Worm (Caenorhabditis elegans) whole organism, L4 larva: Measurements from ENCODE around the gene W07G1.1.
"Not testable (repeated sequence)": the region's sequence is repeated elsewhere in the genome, so short reads cannot be mapped to it uniquely, and the experiment has no call there.

Experiments used
- Y5F2A.4 ChIP-seq: fragments of 200-800 bp; sonication (Bioruptor generic); optimal IDR thresholded peaks from 2 replicates; lab custom pipeline; 2018; ENCODE audit warnings: mild to moderate bottlenecking, missing genetic modification characterization, missing compliant biosample characterization
- ceh-82 ChIP-seq: sonication (generic microtip); optimal IDR thresholded peaks from 2 replicates; lab custom pipeline; 2017; ENCODE audit warnings: missing biosample characterization, missing genetic modification characterization
- cey-2 ChIP-seq: sonication (generic microtip); optimal IDR thresholded peaks from 3 replicates; lab custom pipeline; 2017; ENCODE audit warnings: missing genetic modification characterization, mild to moderate bottlenecking, missing compliant biosample characterization, antibody characterized with exemption, borderline replicate concordance; ENCODE audit not compliant: insufficient read depth
- daf-12 ChIP-seq: fragments of 150-350 bp; optimal IDR thresholded peaks from 2 replicates; lab custom pipeline; 2014; ENCODE audit warnings: missing biosample characterization, missing genetic modification reagents, missing genetic modification characterization
- fkh-10 ChIP-seq: fragments of 150-350 bp; optimal IDR thresholded peaks from 2 replicates; lab custom pipeline; 2014; ENCODE audit warnings: missing biosample characterization, missing genetic modification reagents, missing genetic modification characterization
- hlh-30 ChIP-seq: sonication (generic microtip); optimal IDR thresholded peaks from 2 replicates; lab custom pipeline; 2017; ENCODE audit warnings: antibody characterized with exemption, mild to moderate bottlenecking, missing genetic modification characterization, missing compliant biosample characterization; ENCODE audit not compliant: insufficient read depth
- nhr-237 ChIP-seq: sonication (generic microtip); optimal IDR thresholded peaks from 2 replicates; lab custom pipeline; 2017; ENCODE audit warnings: missing biosample characterization, missing genetic modification characterization
- nhr-25 ChIP-seq: sonication (generic microtip); optimal IDR thresholded peaks from 2 replicates; lab custom pipeline; 2017; ENCODE audit warnings: missing genetic modification characterization, mild to moderate bottlenecking, missing compliant biosample characterization, antibody characterized with exemption, moderate library complexity, borderline replicate concordance; ENCODE audit not compliant: insufficient read depth
- nhr-77 ChIP-seq: fragments of 150-350 bp; optimal IDR thresholded peaks from 2 replicates; lab custom pipeline; 2014; ENCODE audit warnings: missing biosample characterization, missing genetic modification characterization
- pqm-1 ChIP-seq: sonication (generic microtip); optimal IDR thresholded peaks from 2 replicates; lab custom pipeline; 2017; ENCODE audit warnings: missing biosample characterization, missing genetic modification characterization
- unc-62 ChIP-seq, 3 experiments: fragments of 150-350 bp in 1 of 3; sonication (generic microtip); optimal IDR thresholded peaks in 2 of 3; peaks in 1 of 3; 1 replicate in 1 of 3; 2 replicates in 2 of 3; lab custom pipeline; 2014 to 2017; ENCODE audit warnings: missing biosample characterization in 3 of 3, missing genetic modification characterization in 3 of 3, missing genetic modification reagents in 3 of 3, missing genotype in 1 of 3

DNA sequence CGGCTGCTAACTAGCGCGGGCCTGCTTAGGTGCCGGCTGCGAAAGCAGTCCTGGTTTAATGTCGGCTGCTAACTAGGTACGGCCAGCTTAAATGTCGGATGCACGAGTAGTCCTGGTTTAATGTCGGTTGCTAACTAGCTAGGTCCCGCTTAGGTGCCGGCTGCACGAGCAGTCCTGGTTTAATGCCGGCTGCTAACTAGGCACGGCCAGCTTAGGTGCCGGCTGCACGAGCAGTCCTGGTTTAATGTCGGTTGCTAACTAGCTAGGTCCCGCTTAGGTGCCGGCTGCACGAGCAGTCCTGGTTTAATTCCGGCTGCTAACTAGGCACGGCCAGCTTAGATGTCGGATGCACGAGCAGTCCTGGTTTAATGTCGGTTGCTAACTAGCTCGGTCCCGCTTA is 28.6 kb upstream of the W07G1.1 start:
- TF ChIP-seq fkh-10 (GFP tag; lab: Kevin White, UChicago); ceh-82 (tag; lab: Kevin White, UChicago); nhr-237; nhr-25 (tag; lab: Kevin White, UChicago); pqm-1 (tag; lab: Kevin White, UChicago); daf-12 (tag; lab: Kevin White, UChicago); cey-2 (tag; lab: Kevin White, UChicago); Y5F2A.4 (GFP tag; lab: Kevin White, UChicago); unc-62 (tag; optimal IDR thresholded peaks at IDR 0.05; lab: Kevin White, UChicago); hlh-30; nhr-77 (tag; lab: Kevin White, UChicago): not testable (repeated sequence)
- TF ChIP-seq unc-62 (GFP tag; optimal IDR thresholded peaks at IDR 0.05 in 1 of 2; lab: Kevin White, UChicago): peak in 1 of 2 experiments; percentile 89
